Fruit fly (Drosophila melanogaster) whole organism, embryonic: ENCODE measurements around the gene CG6511.

Source experiments
- Adf1 ChIP-seq: fragments of 200-800 bp; sonication (Bioruptor generic); IDR thresholded peaks from 2 replicates; pipeline ENCODE4 v1.3.6; 2022; ENCODE audit warnings: missing biosample characterization, missing genetic modification characterization
- Bgb ChIP-seq: fragments of 200-800 bp; sonication (Bioruptor generic); IDR thresholded peaks from 2 replicates; pipeline ENCODE4 v1.3.6; 2022; ENCODE audit warnings: missing biosample characterization, missing genetic modification characterization; ENCODE audit not compliant: partially characterized antibody
- CG10209 ChIP-seq: fragments of 200-800 bp; sonication (Bioruptor generic); optimal IDR thresholded peaks from 3 replicates; lab custom pipeline; 2017; ENCODE audit warnings: missing biosample characterization, mild to moderate bottlenecking, missing genetic modification characterization, missing genetic modification reagents
- CG10462 ChIP-seq: fragments of 200-800 bp; sonication (Bioruptor generic); optimal IDR thresholded peaks from 2 replicates; lab custom pipeline; 2016; ENCODE audit warnings: missing biosample characterization, missing genetic modification characterization
- CG12299 ChIP-seq: fragments of 200-800 bp; sonication (Bioruptor generic); optimal IDR thresholded peaks from 2 replicates; lab custom pipeline; 2018; ENCODE audit warnings: missing biosample characterization, mild to moderate bottlenecking, missing genetic modification characterization
- CG1233 ChIP-seq: fragments of 200-800 bp; sonication (Bioruptor generic); optimal IDR thresholded peaks from 4 replicates; lab custom pipeline; 2018; ENCODE audit warnings: missing biosample characterization, mild to moderate bottlenecking, missing genetic modification characterization
- CG12391 ChIP-seq: fragments of 200-800 bp; sonication (Bioruptor generic); optimal IDR thresholded peaks from 3 replicates; lab custom pipeline; 2018; ENCODE audit warnings: missing biosample characterization, mild to moderate bottlenecking, missing genetic modification characterization, moderate library complexity
- CG1603 ChIP-seq: fragments of 200-800 bp; sonication (Bioruptor generic); optimal IDR thresholded peaks from 2 replicates; lab custom pipeline; 2019; ENCODE audit warnings: missing biosample characterization, mild to moderate bottlenecking, missing genetic modification characterization, moderate library complexity
- CG17385 ChIP-seq: fragments of 200-800 bp; sonication (Bioruptor generic); optimal IDR thresholded peaks from 3 replicates; lab custom pipeline; 2018; ENCODE audit warnings: missing biosample characterization, mild to moderate bottlenecking, missing genetic modification characterization
- CG2199 ChIP-seq: fragments of 200-800 bp; sonication (Bioruptor generic); IDR thresholded peaks from 3 replicates; pipeline ENCODE4 v1.3.6; 2022; ENCODE audit warnings: missing biosample characterization, missing genetic modification characterization
- CG30403 ChIP-seq: fragments of 200-800 bp; sonication (Bioruptor generic); optimal IDR thresholded peaks from 3 replicates; lab custom pipeline; 2016; ENCODE audit warnings: missing biosample characterization, missing genetic modification characterization
- CG32772 ChIP-seq: fragments of 200-800 bp; sonication (Bioruptor generic); IDR thresholded peaks from 2 replicates; pipeline ENCODE4 v1.3.6; 2022; ENCODE audit warnings: missing biosample characterization, missing genetic modification characterization
- CG33557 ChIP-seq: fragments of 200-800 bp; sonication (Bioruptor generic); optimal IDR thresholded peaks from 2 replicates; lab custom pipeline; 2019; ENCODE audit warnings: missing biosample characterization, mild to moderate bottlenecking, missing genetic modification characterization, moderate library complexity
- CG3726 ChIP-seq: fragments of 200-800 bp; sonication (Bioruptor generic); IDR thresholded peaks from 3 replicates; pipeline ENCODE4, ENCODE4 v1.3.6; 2022; ENCODE audit warnings: missing biosample characterization, missing genetic modification characterization
- CG42726 ChIP-seq: fragments of 200-800 bp; sonication (Bioruptor generic); IDR thresholded peaks from 2 replicates; pipeline ENCODE4 v1.3.6; 2022; ENCODE audit warnings: missing biosample characterization, missing genetic modification characterization; ENCODE audit not compliant: partially characterized antibody
- CG7271 ChIP-seq: fragments of 200-800 bp; sonication (Bioruptor generic); optimal IDR thresholded peaks from 2 replicates; lab custom pipeline; 2018; ENCODE audit warnings: missing biosample characterization, mild to moderate bottlenecking, missing genetic modification characterization, moderate library complexity
- CG8924 ChIP-seq: fragments of 200-800 bp; optimal IDR thresholded peaks from 3 replicates; lab custom pipeline; 2019; ENCODE audit warnings: missing biosample characterization, mild to moderate bottlenecking, missing genetic modification characterization, moderate library complexity
- CG9609 ChIP-seq: fragments of 200-800 bp; sonication (Bioruptor generic); optimal IDR thresholded peaks from 3 replicates; lab custom pipeline; 2016; ENCODE audit warnings: missing biosample characterization, missing genetic modification characterization
- CTCF ChIP-seq: fragments of 200-800 bp; sonication (Bioruptor generic); optimal IDR thresholded peaks from 2 replicates; lab custom pipeline; 2017; ENCODE audit warnings: missing biosample characterization, mild to moderate bottlenecking, missing genetic modification characterization, moderate library complexity
- Chrac-16 ChIP-seq: fragments of 200-800 bp; sonication (Bioruptor generic); optimal IDR thresholded peaks from 3 replicates; lab custom pipeline; 2016; ENCODE audit warnings: missing biosample characterization, missing genetic modification characterization
- Gsc ChIP-seq: fragments of 200-800 bp; sonication (Bioruptor generic); IDR thresholded peaks from 2 replicates; pipeline ENCODE4 v1.3.6; 2022; ENCODE audit warnings: missing biosample characterization, missing genetic modification characterization
- HLH3B ChIP-seq: fragments of 200-800 bp; sonication (Bioruptor generic); IDR thresholded peaks from 2 replicates; pipeline ENCODE4 v1.3.6; 2022; ENCODE audit warnings: missing biosample characterization, missing genetic modification characterization
- Hr3 ChIP-seq: fragments of 200-800 bp; sonication (Bioruptor generic); optimal IDR thresholded peaks from 3 replicates; lab custom pipeline; 2016; ENCODE audit warnings: missing biosample characterization, missing genetic modification characterization
- Hr51 ChIP-seq, 2 experiments: fragments of 200-800 bp; sonication (Bioruptor generic); optimal IDR thresholded peaks; 2 replicates in 1 of 2; 3 replicates in 1 of 2; lab custom pipeline; 2016 to 2018; ENCODE audit warnings: missing biosample characterization in 2 of 2, missing genetic modification characterization in 2 of 2, mild to moderate bottlenecking in 1 of 2, moderate library complexity in 1 of 2
- Kr ChIP-seq: fragments of 200-800 bp; sonication (Bioruptor generic); optimal IDR thresholded peaks from 2 replicates; lab custom pipeline; 2017; ENCODE audit warnings: missing biosample characterization, mild to moderate bottlenecking, missing genetic modification characterization
- NfI ChIP-seq: fragments of 200-800 bp; sonication (Bioruptor generic); optimal IDR thresholded peaks from 3 replicates; lab custom pipeline; 2018; ENCODE audit warnings: missing biosample characterization, mild to moderate bottlenecking, missing genetic modification characterization, moderate library complexity
- Oli ChIP-seq: fragments of 200-800 bp; sonication (Bioruptor generic); optimal IDR thresholded peaks from 2 replicates; lab custom pipeline; 2018; ENCODE audit warnings: missing biosample characterization, mild to moderate bottlenecking, missing genetic modification characterization, moderate library complexity
- Sox100B ChIP-seq: fragments of 200-800 bp; sonication (Bioruptor generic); optimal IDR thresholded peaks from 3 replicates; lab custom pipeline; 2018; ENCODE audit warnings: missing biosample characterization, mild to moderate bottlenecking, missing genetic modification characterization
- Tbp ChIP-seq: fragments of >200 bp; optimal IDR thresholded peaks from 2 replicates; lab custom pipeline; 2018; ENCODE audit warnings: missing biosample characterization, missing genetic modification characterization
- bbx ChIP-seq: fragments of 200-800 bp; sonication (Bioruptor generic); IDR thresholded peaks from 2 replicates; pipeline ENCODE4 v1.3.6; 2022; ENCODE audit warnings: missing biosample characterization, missing genetic modification characterization; ENCODE audit not compliant: partially characterized antibody
- caup ChIP-seq: fragments of 200-800 bp; sonication (Bioruptor generic); optimal IDR thresholded peaks from 3 replicates; lab custom pipeline; 2017; ENCODE audit warnings: missing biosample characterization, mild to moderate bottlenecking, missing genetic modification characterization, moderate library complexity; ENCODE audit not compliant: severe bottlenecking
- chm ChIP-seq: fragments of 200-800 bp; sonication (Bioruptor generic); IDR thresholded peaks from 2 replicates; pipeline ENCODE4 v1.3.6; 2022; ENCODE audit warnings: missing biosample characterization, missing genetic modification characterization
- en ChIP-seq: fragments of 200-800 bp; sonication (Bioruptor generic); optimal IDR thresholded peaks from 2 replicates; lab custom pipeline; 2016; ENCODE audit warnings: missing biosample characterization, missing genetic modification characterization
- eve ChIP-seq, 2 experiments: fragments of >200 bp; optimal IDR thresholded peaks; 2 replicates each; lab custom pipeline; 2017; ENCODE audit warnings: missing biosample characterization in 2 of 2, missing genetic modification characterization in 2 of 2
- fd64A ChIP-seq: fragments of 200-800 bp; sonication (Bioruptor generic); optimal IDR thresholded peaks from 3 replicates; lab custom pipeline; 2018; ENCODE audit warnings: missing biosample characterization, mild to moderate bottlenecking, missing genetic modification characterization
- fd96Cb ChIP-seq: fragments of 200-800 bp; sonication (Bioruptor generic); optimal IDR thresholded peaks from 2 replicates; lab custom pipeline; 2018; ENCODE audit warnings: missing biosample characterization, mild to moderate bottlenecking, missing genetic modification characterization, moderate library complexity
- hb ChIP-seq: fragments of 200-800 bp; sonication (Bioruptor generic); IDR thresholded peaks from 3 replicates; pipeline ENCODE4 v1.3.6; 2022; ENCODE audit warnings: missing biosample characterization, missing genetic modification characterization; ENCODE audit not compliant: partially characterized antibody
- her ChIP-seq: fragments of 200-800 bp; sonication (Bioruptor generic); optimal IDR thresholded peaks from 2 replicates; lab custom pipeline; 2016; ENCODE audit warnings: missing biosample characterization, missing genetic modification characterization
- kah ChIP-seq: fragments of 200-800 bp; sonication (Bioruptor generic); optimal IDR thresholded peaks from 2 replicates; lab custom pipeline; 2018; ENCODE audit warnings: missing biosample characterization, mild to moderate bottlenecking, missing genetic modification characterization
- maf-S ChIP-seq: fragments of 200-800 bp; sonication (Bioruptor generic); optimal IDR thresholded peaks from 2 replicates; lab custom pipeline; 2016; ENCODE audit warnings: missing biosample characterization, missing genetic modification characterization
- prd ChIP-seq, 3 experiments: fragments of >200 bp in 2 of 3; fragments of 200-800 bp in 1 of 3; sonication (Bioruptor generic) in 1 of 3; optimal IDR thresholded peaks in 2 of 3; IDR thresholded peaks in 1 of 3; 2 replicates in 2 of 3; 3 replicates in 1 of 3; pipeline versions ENCODE4 v1.3.6 to Lab custom; 2017 to 2022; ENCODE audit warnings: missing biosample characterization in 1 of 3, missing genetic modification characterization in 1 of 3
- pzg ChIP-seq: fragments of 200-800 bp; sonication (Bioruptor generic); optimal IDR thresholded peaks from 3 replicates; lab custom pipeline; 2018; ENCODE audit warnings: missing biosample characterization, mild to moderate bottlenecking, missing genetic modification characterization, moderate library complexity
- run ChIP-seq: fragments of 200-800 bp; sonication (Bioruptor generic); optimal IDR thresholded peaks from 3 replicates; lab custom pipeline; 2018; ENCODE audit warnings: missing biosample characterization, mild to moderate bottlenecking, missing genetic modification characterization
- sqz ChIP-seq: fragments of 200-800 bp; sonication (Bioruptor generic); optimal IDR thresholded peaks from 3 replicates; lab custom pipeline; 2018; ENCODE audit warnings: missing biosample characterization, mild to moderate bottlenecking, missing genetic modification characterization
- tup ChIP-seq: fragments of 200-800 bp; sonication (Bioruptor generic); optimal IDR thresholded peaks from 2 replicates; lab custom pipeline; 2016; ENCODE audit warnings: missing biosample characterization, mild to moderate bottlenecking, missing genetic modification characterization, moderate library complexity
- vvl ChIP-seq: fragments of 200-800 bp; sonication (Bioruptor generic); IDR thresholded peaks from 2 replicates; pipeline ENCODE4 v1.3.6; 2022; ENCODE audit warnings: missing biosample characterization, missing genetic modification characterization
- z ChIP-seq: fragments of 200-800 bp; sonication (Bioruptor generic); IDR thresholded peaks from 3 replicates; pipeline ENCODE4 v1.3.6; 2022; ENCODE audit warnings: missing biosample characterization, missing genetic modification characterization
- zen ChIP-seq: fragments of 200-800 bp; sonication (Bioruptor generic); optimal IDR thresholded peaks from 3 replicates; lab custom pipeline; 2018; ENCODE audit warnings: missing biosample characterization, mild to moderate bottlenecking, missing genetic modification characterization, moderate library complexity
- zen2 ChIP-seq: fragments of 200-800 bp; sonication (Bioruptor generic); IDR thresholded peaks from 3 replicates; pipeline ENCODE4 v1.3.6; 2022; ENCODE audit warnings: missing biosample characterization, missing genetic modification characterization; ENCODE audit not compliant: partially characterized antibody

Gene CG6511

dm6 chr3L:8765969-8766538 is 44.9 kb downstream of the CG6511 start (continued):
- TF ChIP-seq Hr3: peak; percentile 98
- TF ChIP-seq her (GFP tag; lab: Kevin White, UChicago): peak; percentile 94
- TF ChIP-seq z (GFP tag; lab: Robert Waterston, UW): no peak
- TF ChIP-seq zen: peak; percentile 86
- peak; percentile 99 for TF ChIP-seq Sox100B
- TF ChIP-seq vvl (GFP tag; lab: Robert Waterston, UW): peak; percentile 97
- peak; percentile 87 for TF ChIP-seq CG2199 (GFP tag; lab: Robert Waterston, UW)
- TF ChIP-seq zen2 (GFP tag; lab: Robert Waterston, UW): no peak
- peak; percentile 95 for TF ChIP-seq CG3726 (GFP tag; lab: Robert Waterston, UW)
- peak; percentile 96 to 99 for TF ChIP-seq Hr51 (GFP tag; optimal IDR thresholded peaks at IDR 0.05; lab: Kevin White, UChicago)
- peak; percentile 97 for TF ChIP-seq CG32772
- TF ChIP-seq CG12391: peak; percentile 98
- peak; percentile 96 for TF ChIP-seq Gsc (GFP tag; lab: Robert Waterston, UW)
- peak; percentile 39; the same call in 1 of the 2 replicates for TF ChIP-seq CG42726
- TF ChIP-seq run: peak; percentile 96
- TF ChIP-seq tup: peak; percentile 96
- TF ChIP-seq kah: peak; percentile 89
- TF ChIP-seq CG1603 (tag; lab: Kevin White, UChicago): peak; percentile 95
- peak; percentile 99 for TF ChIP-seq CG30403
- TF ChIP-seq CG9609 (GFP tag; lab: Kevin White, UChicago): peak; percentile 98
- TF ChIP-seq caup (GFP tag; lab: Kevin White, UChicago): peak; percentile 97
- peak; percentile 100 for TF ChIP-seq Oli (tag; lab: Kevin White, UChicago)
- TF ChIP-seq Adf1 (GFP tag; lab: Robert Waterston, UW): peak; percentile 82
- TF ChIP-seq CG12299 (tag; lab: Kevin White, UChicago): peak; percentile 97
- TF ChIP-seq Kr (GFP tag; lab: Kevin White, UChicago): peak; percentile 74
- peak; percentile 97 for TF ChIP-seq maf-S (GFP tag; lab: Kevin White, UChicago)
- TF ChIP-seq fd96Cb (tag; lab: Kevin White, UChicago): peak; percentile 98
- peak; percentile 98 for TF ChIP-seq CG10462 (GFP tag; lab: Kevin White, UChicago)
- TF ChIP-seq CG33557: peak; percentile 99
- TF ChIP-seq bbx (GFP tag; lab: Robert Waterston, UW): peak; percentile 38; the same call in 1 of the 2 replicates
- peak; percentile 99 for TF ChIP-seq NfI (GFP tag; lab: Kevin White, UChicago)
- TF ChIP-seq chm (GFP tag; lab: Robert Waterston, UW): peak; percentile 91
- TF ChIP-seq hb (GFP tag; lab: Robert Waterston, UW): peak; percentile 59; the same call in 1 of the 3 replicates
- peak; percentile 73 for TF ChIP-seq CTCF (GFP tag; lab: Kevin White, UChicago)
- peak; percentile 72 for TF ChIP-seq CG1233 (GFP tag; lab: Kevin White, UChicago)
- TF ChIP-seq Bgb: peak; percentile 47
- peak; percentile 100 for TF ChIP-seq CG17385 (GFP tag; lab: Kevin White, UChicago)
- peak; percentile 98 for TF ChIP-seq HLH3B (GFP tag; lab: Robert Waterston, UW)
- TF ChIP-seq en: peak; percentile 96
- no peak for TF ChIP-seq Tbp
- TF ChIP-seq CG10209: peak; percentile 99
- TF ChIP-seq eve (GFP tag; optimal IDR thresholded peaks at IDR 0.05; lab: Kevin White, UChicago): peak; percentile 74 to 100
- TF ChIP-seq fd64A (GFP tag; lab: Kevin White, UChicago): peak; percentile 95
- TF ChIP-seq CG8924 (tag; lab: Kevin White, UChicago): peak; percentile 99
- peak; percentile 86 for TF ChIP-seq sqz
- TF ChIP-seq Chrac-16 (GFP tag; lab: Kevin White, UChicago): peak; percentile 99
- TF ChIP-seq prd (optimal IDR thresholded peaks at IDR 0.05; lab: Kevin White, UChicago): no peak
- TF ChIP-seq prd (GFP tag; IDR thresholded peaks at IDR 0.05; lab: Robert Waterston, UW): peak; percentile 98
- TF ChIP-seq pzg (GFP tag; lab: Kevin White, UChicago): peak; percentile 26
- peak; percentile 18 for TF ChIP-seq CG7271 (tag; lab: Kevin White, UChicago)
